Worm (Caenorhabditis elegans) whole organism, young adult: ENCODE measurements around the gene C08E3.1.

Experiments used
- B0336.3 ChIP-seq: fragments of 200-800 bp; sonication (Bioruptor generic); IDR thresholded peaks from 2 replicates; pipeline ENCODE4 v1.3.6; 2022; ENCODE audit warnings: missing genetic modification characterization, missing compliant biosample characterization
- D2030.7 ChIP-seq: fragments of 200-800 bp; sonication (Bioruptor generic); IDR thresholded peaks from 2 replicates; pipeline ENCODE4 v1.3.6; 2022; ENCODE audit warnings: missing genetic modification reagents, missing genetic modification characterization, missing compliant biosample characterization
- F37B4.10 ChIP-seq: fragments of 200-800 bp; sonication (Bioruptor generic); IDR thresholded peaks from 2 replicates; pipeline ENCODE4 v1.3.6; 2022; ENCODE audit warnings: missing genetic modification characterization, missing compliant biosample characterization
- bed-2 ChIP-seq: fragments of 200-800 bp; sonication (Bioruptor generic); IDR thresholded peaks from 2 replicates; pipeline ENCODE4 v1.3.6; 2022; ENCODE audit warnings: missing genetic modification reagents, missing genetic modification characterization, missing compliant biosample characterization
- die-1 ChIP-seq: sonication (generic microtip); optimal IDR thresholded peaks from 2 replicates; lab custom pipeline; 2016; ENCODE audit warnings: missing genotype, mild to moderate bottlenecking, missing genetic modification characterization, missing compliant biosample characterization
- egl-44 ChIP-seq: fragments of 200-800 bp; sonication (Bioruptor generic); IDR thresholded peaks from 2 replicates; pipeline ENCODE4 v1.3.6; 2022; ENCODE audit warnings: missing genetic modification reagents, missing genetic modification characterization, missing compliant biosample characterization
- madf-10 ChIP-seq: sonication (generic microtip); optimal IDR thresholded peaks from 2 replicates; lab custom pipeline; 2016; ENCODE audit warnings: mild to moderate bottlenecking, missing genetic modification characterization, missing compliant biosample characterization
- nfya-1 ChIP-seq: sonication (generic microtip); optimal IDR thresholded peaks from 2 replicates; lab custom pipeline; 2017; ENCODE audit warnings: antibody characterized with exemption, missing compliant biosample characterization, missing genetic modification characterization, borderline replicate concordance; ENCODE audit not compliant: insufficient read depth
- nhr-80 ChIP-seq: sonication (generic microtip); optimal IDR thresholded peaks from 2 replicates; lab custom pipeline; 2016; ENCODE audit warnings: missing genetic modification characterization, missing compliant biosample characterization
- repo-1 ChIP-seq: sonication (generic microtip); optimal IDR thresholded peaks from 2 replicates; lab custom pipeline; 2017; ENCODE audit warnings: mild to moderate bottlenecking, missing genetic modification characterization, missing compliant biosample characterization
- sea-2 ChIP-seq: fragments of 200-800 bp; sonication (Bioruptor generic); IDR thresholded peaks from 2 replicates; pipeline ENCODE4 v1.3.6; 2022; ENCODE audit warnings: missing genetic modification characterization, missing compliant biosample characterization
- unc-62 ChIP-seq: fragments of 150-350 bp; optimal IDR thresholded peaks from 2 replicates; lab custom pipeline; 2014; ENCODE audit warnings: missing biosample characterization, missing genetic modification reagents, missing genetic modification characterization

ce11 chrII:1586305-1586704 is 47.3 kb upstream of the C08E3.1 start, which contains the start of gene T07H3.8:
- TF ChIP-seq D2030.7 (GFP tag; lab: Robert Waterston, UW) (no peak), unc-62 (no peak), egl-44 (GFP tag; lab: Robert Waterston, UW) (no peak), nfya-1 (tag; lab: Kevin White, UChicago) (no peak), madf-10 (tag; lab: Kevin White, UChicago) (no peak), repo-1 (no peak), die-1 (no peak), nhr-80 (tag; lab: Kevin White, UChicago) (no peak), bed-2 (GFP tag; lab: Robert Waterston, UW) (no peak), sea-2 (GFP tag; lab: Robert Waterston, UW) (no peak), F37B4.10 (GFP tag; lab: Robert Waterston, UW) (no peak), B0336.3 (GFP tag; lab: Robert Waterston, UW) (no peak)
